Worm (Caenorhabditis elegans): ENCODE results near the gene T22F7.3.
"Not testable (repeated sequence)": the region's sequence is repeated elsewhere in the genome, so short reads cannot be mapped to it uniquely, and the experiment has no call there.

DNA sequence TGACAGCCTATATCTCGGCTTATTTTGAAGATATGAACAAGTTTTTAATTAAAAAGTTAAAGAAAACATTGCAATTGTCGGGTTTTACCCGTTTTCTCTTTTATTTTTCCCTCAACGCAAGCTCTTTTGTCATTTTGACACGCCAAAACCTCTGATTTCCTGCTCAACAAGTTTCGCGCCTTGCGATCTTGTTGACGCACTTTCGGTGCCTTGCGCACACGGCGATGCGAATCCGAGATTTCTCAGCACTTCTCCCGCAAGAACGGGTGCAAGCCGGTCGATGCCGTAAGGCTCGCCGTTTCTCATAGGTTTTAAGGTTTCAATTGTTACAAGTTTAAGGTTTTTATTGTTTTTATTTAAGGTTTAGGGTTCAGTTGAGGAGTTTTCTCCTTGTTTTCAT, 12.5 kb upstream of the T22F7.3 start:
- not testable (repeated sequence) for TF ChIP-seq hlh-26 (GFP tag; conservative IDR thresholded peaks at IDR 0.05); ama-1 (optimal IDR thresholded peaks at IDR 0.05); ama-1 (GFP tag; optimal IDR thresholded peaks at IDR 0.05); pha-4 (tag; optimal IDR thresholded peaks at IDR 0.05); mcd-1 (GFP tag; IDR thresholded peaks at IDR 0.05); nfya-1 (tag; optimal IDR thresholded peaks at IDR 0.05; ENCODE audit: borderline replicate concordance, insufficient read depth); unc-62 (GFP tag; optimal IDR thresholded peaks at IDR 0.05); C17E4.6 (GFP tag; IDR thresholded peaks at IDR 0.05); efl-1 (GFP tag; optimal IDR thresholded peaks at IDR 0.05); F39B2.1 (GFP tag; IDR thresholded peaks at IDR 0.05); zim-3 (tag; optimal IDR thresholded peaks at IDR 0.05); somi-1 (GFP tag; optimal IDR thresholded peaks at IDR 0.05); bed-1 (GFP tag; IDR thresholded peaks at IDR 0.05); cebp-1 (GFP tag; IDR thresholded peaks at IDR 0.05); cebp-1 (tag; optimal IDR thresholded peaks at IDR 0.05)
